Fruit fly (Drosophila melanogaster) whole organism, embryonic: ENCODE data around the gene RpS12.

Experiments used
- Awh ChIP-seq: fragments of 200-800 bp; sonication (Bioruptor generic); IDR thresholded peaks from 2 replicates; pipeline ENCODE4, ENCODE4 v1.3.6; 2022; ENCODE audit warnings: missing biosample characterization, missing genetic modification characterization
- CG10274 ChIP-seq: fragments of 200-800 bp; sonication (Bioruptor generic); optimal IDR thresholded peaks from 3 replicates; lab custom pipeline; 2017; ENCODE audit warnings: missing biosample characterization, mild to moderate bottlenecking, missing genetic modification characterization
- CG10959 ChIP-seq: fragments of 200-800 bp; sonication (Bioruptor generic); IDR thresholded peaks from 2 replicates; pipeline ENCODE4 v1.3.6; 2022; ENCODE audit warnings: missing biosample characterization, missing genetic modification characterization
- CG12744 ChIP-seq: fragments of 200-800 bp; sonication (Bioruptor generic); optimal IDR thresholded peaks from 2 replicates; lab custom pipeline; 2016; ENCODE audit warnings: missing biosample characterization, missing genetic modification characterization
- CG13424 ChIP-seq: fragments of 200-800 bp; sonication (Bioruptor generic); optimal IDR thresholded peaks from 2 replicates; lab custom pipeline; 2019; ENCODE audit warnings: missing biosample characterization, mild to moderate bottlenecking, missing genetic modification characterization, moderate library complexity
- CG13894 ChIP-seq: fragments of 200-800 bp; sonication (Bioruptor generic); optimal IDR thresholded peaks from 3 replicates; lab custom pipeline; 2018; ENCODE audit warnings: missing biosample characterization, mild to moderate bottlenecking, missing genetic modification characterization, moderate library complexity
- CG14441 ChIP-seq: fragments of 200-800 bp; sonication (Bioruptor generic); IDR thresholded peaks from 2 replicates; pipeline ENCODE4 v1.3.6; 2022; ENCODE audit warnings: missing biosample characterization, missing genetic modification characterization
- CG16815 ChIP-seq: fragments of 200-800 bp; sonication (Bioruptor generic); optimal IDR thresholded peaks from 3 replicates; lab custom pipeline; 2017; ENCODE audit warnings: missing biosample characterization, mild to moderate bottlenecking, missing genetic modification characterization
- CG17359 ChIP-seq: fragments of 200-800 bp; sonication (Bioruptor generic); optimal IDR thresholded peaks from 3 replicates; lab custom pipeline; 2018; ENCODE audit warnings: missing biosample characterization, mild to moderate bottlenecking, missing genetic modification characterization, moderate library complexity
- CG17385 ChIP-seq: fragments of 200-800 bp; sonication (Bioruptor generic); optimal IDR thresholded peaks from 3 replicates; lab custom pipeline; 2018; ENCODE audit warnings: missing biosample characterization, mild to moderate bottlenecking, missing genetic modification characterization
- CG17568 ChIP-seq: fragments of 200-800 bp; sonication (Bioruptor generic); optimal IDR thresholded peaks from 2 replicates; lab custom pipeline; 2018; ENCODE audit warnings: missing biosample characterization, mild to moderate bottlenecking, missing genetic modification characterization, moderate library complexity
- CG18262 ChIP-seq: fragments of 200-800 bp; optimal IDR thresholded peaks from 3 replicates; lab custom pipeline; 2019; ENCODE audit warnings: missing biosample characterization, mild to moderate bottlenecking, missing genetic modification characterization, moderate library complexity
- CG2202 ChIP-seq: fragments of 200-800 bp; sonication (Bioruptor generic); optimal IDR thresholded peaks from 2 replicates; lab custom pipeline; 2018; ENCODE audit warnings: missing biosample characterization, mild to moderate bottlenecking, missing genetic modification characterization
- CG2712 ChIP-seq: fragments of 200-800 bp; optimal IDR thresholded peaks from 3 replicates; lab custom pipeline; 2019; ENCODE audit warnings: missing biosample characterization, mild to moderate bottlenecking, missing genetic modification characterization, moderate library complexity
- CG3838 ChIP-seq: fragments of 200-800 bp; sonication (Bioruptor generic); optimal IDR thresholded peaks from 3 replicates; lab custom pipeline; 2016; ENCODE audit warnings: missing biosample characterization, missing genetic modification characterization
- CG43689 ChIP-seq: fragments of 200-800 bp; sonication (Bioruptor generic); IDR thresholded peaks from 2 replicates; pipeline ENCODE4 v1.3.6; 2022; ENCODE audit warnings: missing biosample characterization, missing genetic modification characterization
- CG5180 ChIP-seq: fragments of 200-800 bp; sonication (Bioruptor generic); optimal IDR thresholded peaks from 3 replicates; lab custom pipeline; 2017; ENCODE audit warnings: missing biosample characterization, missing genetic modification characterization, mild to moderate bottlenecking, moderate library complexity, missing genetic modification reagents
- CG5953 ChIP-seq: fragments of 200-800 bp; sonication (Bioruptor generic); IDR thresholded peaks from 2 replicates; pipeline ENCODE4 v1.3.6; 2022; ENCODE audit warnings: missing biosample characterization, missing genetic modification characterization
- CG7271 ChIP-seq: fragments of 200-800 bp; sonication (Bioruptor generic); optimal IDR thresholded peaks from 2 replicates; lab custom pipeline; 2018; ENCODE audit warnings: missing biosample characterization, mild to moderate bottlenecking, missing genetic modification characterization, moderate library complexity
- CG7839 ChIP-seq: fragments of 200-800 bp; sonication (Bioruptor generic); optimal IDR thresholded peaks from 3 replicates; lab custom pipeline; 2018; ENCODE audit warnings: missing biosample characterization, mild to moderate bottlenecking, missing genetic modification characterization, moderate library complexity
- CG8765 ChIP-seq: fragments of 200-800 bp; sonication (Bioruptor generic); IDR thresholded peaks from 2 replicates; pipeline ENCODE4 v1.3.6; 2022; ENCODE audit warnings: missing biosample characterization, missing genetic modification characterization
- Doc2 ChIP-seq: fragments of 200-800 bp; sonication (Bioruptor generic); IDR thresholded peaks from 2 replicates; pipeline ENCODE4 v1.3.6; 2022; ENCODE audit warnings: missing biosample characterization, missing genetic modification characterization
- Eip74EF ChIP-seq, 2 experiments: fragments of 200-800 bp in 1 of 2; fragments of >200 bp in 1 of 2; sonication (Bioruptor generic) in 1 of 2; optimal IDR thresholded peaks; 2 replicates each; lab custom pipeline; 2017 to 2019; ENCODE audit warnings: missing biosample characterization in 2 of 2, missing genetic modification characterization in 2 of 2, mild to moderate bottlenecking in 1 of 2, moderate library complexity in 1 of 2
- HLH4C ChIP-seq: fragments of 200-800 bp; sonication (Bioruptor generic); IDR thresholded peaks from 3 replicates; pipeline ENCODE4 v1.3.6; 2022; ENCODE audit warnings: missing biosample characterization, missing genetic modification characterization; ENCODE audit not compliant: partially characterized antibody
- Mes4 ChIP-seq: fragments of 200-800 bp; sonication (Bioruptor generic); optimal IDR thresholded peaks from 2 replicates; lab custom pipeline; 2016; ENCODE audit warnings: missing biosample characterization, missing genetic modification characterization
- Xrp1 ChIP-seq: fragments of 200-800 bp; sonication (Bioruptor generic); IDR thresholded peaks from 2 replicates; pipeline ENCODE4 v1.3.6; 2022; ENCODE audit warnings: missing biosample characterization, missing genetic modification characterization
- bbx ChIP-seq: fragments of 200-800 bp; sonication (Bioruptor generic); IDR thresholded peaks from 2 replicates; pipeline ENCODE4 v1.3.6; 2022; ENCODE audit warnings: missing biosample characterization, missing genetic modification characterization; ENCODE audit not compliant: partially characterized antibody
- bsh ChIP-seq, 2 experiments: fragments of 200-800 bp; sonication (Bioruptor generic); optimal IDR thresholded peaks; 2 replicates each; lab custom pipeline; 2017 to 2018; ENCODE audit warnings: mild to moderate bottlenecking in 2 of 2, missing biosample characterization in 2 of 2, missing genetic modification characterization in 2 of 2, moderate library complexity in 1 of 2
- crol ChIP-seq: fragments of 200-800 bp; sonication (Bioruptor generic); IDR thresholded peaks from 2 replicates; pipeline ENCODE4 v1.3.6; 2022; ENCODE audit warnings: missing biosample characterization, missing genetic modification characterization
- da ChIP-seq: fragments of 200-800 bp; sonication (Bioruptor generic); optimal IDR thresholded peaks from 2 replicates; lab custom pipeline; 2016; ENCODE audit warnings: missing biosample characterization, missing genetic modification characterization
- dan ChIP-seq: fragments of 200-800 bp; sonication (Bioruptor generic); IDR thresholded peaks from 2 replicates; pipeline ENCODE4 v1.3.6; 2022; ENCODE audit warnings: missing biosample characterization, missing genetic modification characterization
- eyg ChIP-seq: fragments of 200-800 bp; sonication (Bioruptor generic); optimal IDR thresholded peaks from 3 replicates; lab custom pipeline; 2016; ENCODE audit warnings: missing biosample characterization, missing genetic modification characterization
- fd102C ChIP-seq: fragments of 200-800 bp; sonication (Bioruptor generic); optimal IDR thresholded peaks from 2 replicates; lab custom pipeline; 2018; ENCODE audit warnings: missing biosample characterization, mild to moderate bottlenecking, missing genetic modification characterization, moderate library complexity
- fd96Cb ChIP-seq: fragments of 200-800 bp; sonication (Bioruptor generic); optimal IDR thresholded peaks from 2 replicates; lab custom pipeline; 2018; ENCODE audit warnings: missing biosample characterization, mild to moderate bottlenecking, missing genetic modification characterization, moderate library complexity
- ftz-f1 ChIP-seq: fragments of 200-800 bp; sonication (Bioruptor generic); optimal IDR thresholded peaks from 2 replicates; lab custom pipeline; 2016; ENCODE audit warnings: missing biosample characterization, missing genetic modification characterization
- gro ChIP-seq: fragments of 200-800 bp; sonication (Bioruptor generic); optimal IDR thresholded peaks from 2 replicates; lab custom pipeline; 2016; ENCODE audit warnings: missing biosample characterization, missing genetic modification characterization
- gsb ChIP-seq: fragments of 200-800 bp; sonication (Bioruptor generic); IDR thresholded peaks from 2 replicates; pipeline ENCODE4 v1.3.6; 2022; ENCODE audit warnings: missing biosample characterization, missing genetic modification characterization
- gt ChIP-seq: fragments of 200-800 bp; sonication (Bioruptor generic); IDR thresholded peaks from 2 replicates; pipeline ENCODE4 v1.3.6; 2022; ENCODE audit warnings: missing biosample characterization, missing genetic modification characterization
- h ChIP-seq: fragments of >200 bp; optimal IDR thresholded peaks from 2 replicates; lab custom pipeline; 2017
- insv ChIP-seq, 2 experiments: fragments of 200-800 bp; sonication (Bioruptor generic); optimal IDR thresholded peaks; 3 replicates each; lab custom pipeline; 2016 to 2018; ENCODE audit warnings: missing biosample characterization in 2 of 2, missing genetic modification characterization in 2 of 2
- lab ChIP-seq: fragments of 200-800 bp; sonication (Bioruptor generic); optimal IDR thresholded peaks from 3 replicates; lab custom pipeline; 2017; ENCODE audit warnings: missing biosample characterization, missing genetic modification characterization, mild to moderate bottlenecking, moderate library complexity, missing genetic modification reagents
- ranshi ChIP-seq: fragments of 200-800 bp; sonication (Bioruptor generic); IDR thresholded peaks from 2 replicates; pipeline ENCODE4 v1.3.6; 2022; ENCODE audit warnings: missing biosample characterization, missing genetic modification characterization
- sd ChIP-seq: fragments of 200-800 bp; sonication (Bioruptor generic); optimal IDR thresholded peaks from 3 replicates; lab custom pipeline; 2018; ENCODE audit warnings: missing biosample characterization, mild to moderate bottlenecking, missing genetic modification characterization, moderate library complexity
- shn ChIP-seq: fragments of 200-800 bp; sonication (Bioruptor generic); optimal IDR thresholded peaks from 3 replicates; lab custom pipeline; 2016; ENCODE audit warnings: missing biosample characterization, missing genetic modification characterization
- sr ChIP-seq: fragments of 200-800 bp; sonication (Bioruptor generic); IDR thresholded peaks from 3 replicates; pipeline ENCODE4 v1.3.6; 2022; ENCODE audit warnings: missing biosample characterization, missing genetic modification characterization
- stwl ChIP-seq: fragments of 200-800 bp; sonication (Bioruptor generic); optimal IDR thresholded peaks from 3 replicates; lab custom pipeline; 2018; ENCODE audit warnings: missing biosample characterization, mild to moderate bottlenecking, missing genetic modification characterization, moderate library complexity
- tll ChIP-seq, 2 experiments: fragments of 200-800 bp in 1 of 2; fragments of >200 bp in 1 of 2; sonication (Bioruptor generic) in 1 of 2; optimal IDR thresholded peaks; 2 replicates each; lab custom pipeline; 2017 to 2019; ENCODE audit warnings: missing biosample characterization in 2 of 2, missing genetic modification characterization in 2 of 2, mild to moderate bottlenecking in 1 of 2, moderate library complexity in 1 of 2
- tna ChIP-seq: fragments of 200-800 bp; sonication (Bioruptor generic); IDR thresholded peaks from 2 replicates; pipeline ENCODE4 v1.3.6; 2022; ENCODE audit warnings: missing biosample characterization, missing genetic modification characterization; ENCODE audit not compliant: partially characterized antibody
- zf30C ChIP-seq: fragments of 200-800 bp; sonication (Bioruptor generic); optimal IDR thresholded peaks from 3 replicates; lab custom pipeline; 2018; ENCODE audit warnings: missing biosample characterization, mild to moderate bottlenecking, missing genetic modification characterization

RpS12 gene

DNA sequence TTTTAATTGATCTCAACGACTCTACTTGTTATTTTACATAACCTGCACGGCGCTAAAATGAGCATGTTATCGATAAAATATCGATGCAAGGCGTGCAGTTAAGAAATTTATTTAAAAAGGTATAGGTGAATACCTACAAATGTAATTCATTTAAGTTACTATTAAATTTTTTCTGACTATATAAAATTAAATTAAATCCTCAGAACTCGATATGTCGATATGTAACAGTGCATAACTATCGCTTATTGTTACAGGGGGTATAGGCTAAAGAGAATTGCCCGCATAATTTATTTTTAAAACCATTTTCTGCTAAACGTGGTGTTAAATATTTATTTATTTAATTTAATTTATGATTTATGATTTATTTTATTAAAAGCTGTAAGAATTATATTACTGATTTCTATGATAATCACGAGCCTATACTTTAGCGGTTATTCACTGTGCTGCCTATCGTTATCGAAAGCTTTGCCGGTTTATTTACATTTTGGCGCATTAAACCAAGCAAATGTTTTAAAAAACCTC lies 5.3 kb upstream of the RpS12 start, which contains the start of the genes mRpL20 and Icmt (continued):
- TF ChIP-seq crol (GFP tag; lab: Robert Waterston, UW) (peak; percentile 50; the same call in 1 of the 2 replicates), insv (GFP tag; optimal IDR thresholded peaks at IDR 0.05; lab: Kevin White, UChicago) (peak in 1 of 2 experiments; percentile 45), CG10274 (GFP tag; lab: Kevin White, UChicago) (peak; percentile 52), CG17568 (GFP tag; lab: Kevin White, UChicago) (peak; percentile 81), fd96Cb (tag; lab: Kevin White, UChicago) (peak; percentile 87), CG12744 (GFP tag; lab: Kevin White, UChicago) (peak; percentile 29), CG43689 (peak; percentile 95), h (lab: Kevin White, UChicago) (no peak), Mes4 (GFP tag; lab: Kevin White, UChicago) (no peak), gsb (peak; percentile 94), CG2712 (tag; lab: Kevin White, UChicago) (peak; percentile 95), shn (GFP tag; lab: Kevin White, UChicago) (no peak), bbx (GFP tag; lab: Robert Waterston, UW) (peak; percentile 75), CG10959 (GFP tag; lab: Robert Waterston, UW) (peak; percentile 78), CG2202 (tag; lab: Kevin White, UChicago) (peak; percentile 76), HLH4C (GFP tag; lab: Robert Waterston, UW) (peak; percentile 93), lab (peak; percentile 91), dan (GFP tag; lab: Robert Waterston, UW) (peak; percentile 80), CG8765 (GFP tag; lab: Robert Waterston, UW) (peak; percentile 92), gro (no peak), CG13894 (tag; lab: Kevin White, UChicago) (peak; percentile 85), CG17359 (tag; lab: Kevin White, UChicago) (peak; percentile 91), Xrp1 (GFP tag; lab: Robert Waterston, UW) (peak; percentile 97), eyg (GFP tag; lab: Kevin White, UChicago) (no peak), stwl (peak; percentile 40), ftz-f1 (GFP tag; lab: Kevin White, UChicago) (no peak), tna (GFP tag; lab: Robert Waterston, UW) (peak; percentile 80), ranshi (GFP tag; lab: Robert Waterston, UW) (peak; percentile 96), bsh (GFP tag; optimal IDR thresholded peaks at IDR 0.05; lab: Kevin White, UChicago) (peak; percentile 74 to 97), CG18262 (tag; lab: Kevin White, UChicago) (peak; percentile 93), CG5953 (GFP tag; lab: Robert Waterston, UW) (peak; percentile 79), CG14441 (GFP tag; lab: Robert Waterston, UW) (peak; percentile 97), Doc2 (GFP tag; lab: Robert Waterston, UW) (peak; percentile 78), CG7271 (peak; percentile 71), gt (peak; percentile 93), CG16815 (peak; percentile 88), Eip74EF (GFP tag; optimal IDR thresholded peaks at IDR 0.05; lab: Kevin White, UChicago) (peak in 1 of 2 experiments; percentile 90), da (GFP tag; lab: Kevin White, UChicago) (no peak), zf30C (GFP tag; lab: Kevin White, UChicago) (no peak), Awh (GFP tag; lab: Robert Waterston, UW) (peak; percentile 98), CG7839 (tag; lab: Kevin White, UChicago) (peak; percentile 97), CG13424 (tag; lab: Kevin White, UChicago) (peak; percentile 95), sd (tag; lab: Kevin White, UChicago) (no peak), CG5180 (GFP tag; lab: Kevin White, UChicago) (peak; percentile 55), tll (GFP tag; optimal IDR thresholded peaks at IDR 0.05; lab: Kevin White, UChicago) (no peak), sr (GFP tag; lab: Robert Waterston, UW) (peak; percentile 76; the same call in 2 of the 3 replicates), CG17385 (GFP tag; lab: Kevin White, UChicago) (peak; percentile 91), fd102C (GFP tag; lab: Kevin White, UChicago) (no peak), CG3838 (GFP tag; lab: Kevin White, UChicago) (peak; percentile 55)
